Worm (Caenorhabditis elegans) whole organism, L3 larva: Measurements from ENCODE around the gene lgc-44.

ENCODE experiments used
- ama-1 ChIP-seq: fragments of 150-350 bp; optimal IDR thresholded peaks from 2 replicates; lab custom pipeline; 2018
- egl-27 ChIP-seq: sonication (generic microtip); optimal IDR thresholded peaks from 4 replicates; lab custom pipeline; 2017; ENCODE audit warnings: missing biosample characterization, missing genetic modification reagents, missing genetic modification characterization
- elt-1 ChIP-seq: fragments of 150-350 bp; optimal IDR thresholded peaks from 2 replicates; lab custom pipeline; 2014; ENCODE audit warnings: missing biosample characterization, missing genetic modification characterization
- fkh-10 ChIP-seq: sonication (generic microtip); optimal IDR thresholded peaks from 2 replicates; lab custom pipeline; 2017; ENCODE audit warnings: missing biosample characterization, missing genetic modification reagents, missing genetic modification characterization
- lin-15B ChIP-seq: fragments of 150-350 bp; optimal IDR thresholded peaks from 2 replicates; lab custom pipeline; 2014; ENCODE audit warnings: missing biosample characterization, missing genetic modification characterization
- lsy-12 ChIP-seq: sonication (generic microtip); optimal IDR thresholded peaks from 2 replicates; lab custom pipeline; 2016; ENCODE audit warnings: mild to moderate bottlenecking, missing genetic modification characterization, missing compliant biosample characterization
- nfya-1 ChIP-seq: sonication (generic microtip); optimal IDR thresholded peaks from 2 replicates; lab custom pipeline; 2017; ENCODE audit warnings: missing genetic modification characterization, mild to moderate bottlenecking, missing compliant biosample characterization, antibody characterized with exemption, moderate library complexity; ENCODE audit not compliant: insufficient read depth
- nhr-12 ChIP-seq: fragments of 150-350 bp; optimal IDR thresholded peaks from 2 replicates; lab custom pipeline; 2014; ENCODE audit warnings: missing biosample characterization, missing genetic modification characterization
- snpc-4 ChIP-seq: fragments of 150-350 bp; optimal IDR thresholded peaks from 2 replicates; lab custom pipeline; 2014; ENCODE audit warnings: missing biosample characterization, missing genetic modification characterization
- unc-39 ChIP-seq: sonication (generic microtip); optimal IDR thresholded peaks from 4 replicates; lab custom pipeline; 2017; ENCODE audit warnings: missing biosample characterization, missing genetic modification characterization
- ztf-4 ChIP-seq: fragments of 150-350 bp; optimal IDR thresholded peaks from 2 replicates; lab custom pipeline; 2014; ENCODE audit warnings: missing biosample characterization, missing genetic modification characterization

DNA sequence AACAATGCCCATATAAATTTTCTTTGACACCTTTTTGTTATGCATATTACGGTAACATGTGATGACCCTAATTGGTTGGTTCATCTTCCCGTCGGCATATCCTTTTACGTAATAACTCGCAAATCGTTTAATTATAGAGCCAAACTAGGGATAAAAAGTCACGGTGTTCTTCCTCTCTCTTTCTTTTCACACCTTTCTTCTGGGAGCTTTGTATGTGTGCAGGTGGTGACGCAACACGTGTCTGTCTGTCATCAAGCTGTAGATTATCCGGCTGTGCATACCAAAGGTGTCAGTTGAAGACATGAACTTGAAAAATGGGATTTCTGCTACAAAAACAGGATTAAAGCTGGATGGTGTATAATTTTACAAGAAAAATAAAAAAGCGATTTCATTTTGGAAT is 11.8 kb downstream of the lgc-44 start:
- TF ChIP-seq snpc-4 (no peak), nhr-12 (no peak), lin-15B (tag; lab: Kevin White, UChicago) (no peak), unc-39 (tag; lab: Kevin White, UChicago) (no peak), nfya-1 (no peak), ztf-4 (no peak), lsy-12 (tag; lab: Kevin White, UChicago) (no peak), egl-27 (tag; lab: Kevin White, UChicago) (no peak), elt-1 (tag; lab: Kevin White, UChicago) (no peak), ama-1 (lab: Kevin White, UChicago) (no peak), fkh-10 (GFP tag; lab: Kevin White, UChicago) (no peak)
